Worm (Caenorhabditis elegans) whole organism, L4 larva: Measurements from ENCODE around the gene F08F3.1.

Experiments
- F10B5.3 ChIP-seq: sonication (generic microtip); optimal IDR thresholded peaks from 2 replicates; lab custom pipeline; 2016; ENCODE audit warnings: mild to moderate bottlenecking, missing genetic modification characterization, missing compliant biosample characterization
- F26F4.8 ChIP-seq: fragments of 200-800 bp; sonication (Bioruptor generic); conservative IDR thresholded peaks from 2 replicates; pipeline ENCODE4 v1.3.6; 2022; ENCODE audit warnings: missing genetic modification characterization, missing compliant biosample characterization
- F44E2.7 ChIP-seq: fragments of 200-800 bp; sonication (Bioruptor generic); IDR thresholded peaks from 2 replicates; pipeline ENCODE4 v2.1.2; 2022; ENCODE audit warnings: missing genetic modification characterization, missing compliant biosample characterization
- F49E8.2 ChIP-seq: sonication (generic microtip); optimal IDR thresholded peaks from 2 replicates; lab custom pipeline; 2016; ENCODE audit warnings: missing compliant biosample characterization, mild to moderate bottlenecking, missing genetic modification characterization, borderline replicate concordance
- T20F7.1 ChIP-seq: fragments of 200-800 bp; sonication (Bioruptor generic); optimal IDR thresholded peaks from 2 replicates; lab custom pipeline; 2018; ENCODE audit warnings: mild to moderate bottlenecking, missing genetic modification characterization, missing compliant biosample characterization
- Y48G9A.11 ChIP-seq: fragments of 200-800 bp; sonication (Bioruptor generic); IDR thresholded peaks from 2 replicates; pipeline ENCODE4 v1.3.6; 2022; ENCODE audit warnings: missing genetic modification reagents, missing genetic modification characterization, missing compliant biosample characterization
- Y75B8A.6 ChIP-seq: fragments of 200-800 bp; sonication (Bioruptor generic); IDR thresholded peaks from 2 replicates; pipeline ENCODE4 v1.3.6; 2022; ENCODE audit warnings: missing genetic modification reagents, missing genetic modification characterization, missing compliant biosample characterization
- ZK337.2 ChIP-seq: fragments of 200-800 bp; sonication (Bioruptor generic); IDR thresholded peaks from 2 replicates; pipeline ENCODE4 v1.3.6; 2022; ENCODE audit warnings: missing genetic modification reagents, missing genetic modification characterization, missing compliant biosample characterization
- ama-1 ChIP-seq: fragments of 150-350 bp; optimal IDR thresholded peaks from 2 replicates; lab custom pipeline; 2014; ENCODE audit warnings: inconsistent platforms, mixed read lengths
- ceh-20 ChIP-seq: fragments of 200-800 bp; sonication (Bioruptor generic); IDR thresholded peaks from 2 replicates; pipeline ENCODE4 v1.3.6; 2022; ENCODE audit warnings: missing genetic modification reagents, missing genetic modification characterization, missing compliant biosample characterization
- ceh-28 ChIP-seq: fragments of 150-350 bp; optimal IDR thresholded peaks from 2 replicates; lab custom pipeline; 2014; ENCODE audit warnings: missing biosample characterization, missing genetic modification reagents, missing genetic modification characterization
- ceh-32 ChIP-seq: sonication (generic microtip); optimal IDR thresholded peaks from 2 replicates; lab custom pipeline; 2016; ENCODE audit warnings: mild to moderate bottlenecking, missing genetic modification characterization, missing compliant biosample characterization; ENCODE audit not compliant: poor library complexity
- ceh-82 ChIP-seq: sonication (generic microtip); optimal IDR thresholded peaks from 2 replicates; lab custom pipeline; 2017; ENCODE audit warnings: missing biosample characterization, missing genetic modification characterization
- ces-1 ChIP-seq: fragments of 150-350 bp; sonication (generic microtip); optimal IDR thresholded peaks from 4 replicates; lab custom pipeline; 2014; ENCODE audit warnings: missing biosample characterization, missing genetic modification reagents, missing genetic modification characterization
- ctbp-1 ChIP-seq: fragments of 200-800 bp; sonication (Bioruptor generic); IDR thresholded peaks from 2 replicates; pipeline ENCODE4 v1.3.6; 2022; ENCODE audit warnings: missing genetic modification reagents, missing genetic modification characterization, missing compliant biosample characterization
- daf-16 ChIP-seq, 3 experiments: sonication (generic microtip); optimal IDR thresholded peaks; 2 replicates each; lab custom pipeline; 2016 to 2017; ENCODE audit warnings: missing genetic modification characterization in 3 of 3, missing genetic modification reagents in 3 of 3, mild to moderate bottlenecking in 2 of 3, missing compliant biosample characterization in 2 of 3, missing biosample characterization in 1 of 3, moderate library complexity in 1 of 3
- dmd-6 ChIP-seq: fragments of 200-800 bp; sonication (Bioruptor generic); IDR thresholded peaks from 2 replicates; pipeline ENCODE4 v1.3.6; 2022; ENCODE audit warnings: missing genetic modification reagents, missing genetic modification characterization, missing compliant biosample characterization
- dmd-8 ChIP-seq: fragments of 200-800 bp; sonication (Bioruptor generic); IDR thresholded peaks from 2 replicates; pipeline ENCODE4 v1.3.6; 2022; ENCODE audit warnings: missing genetic modification characterization, missing compliant biosample characterization
- dve-1 ChIP-seq: sonication (generic microtip); optimal IDR thresholded peaks from 2 replicates; lab custom pipeline; 2017; ENCODE audit warnings: antibody characterized with exemption, mild to moderate bottlenecking, missing genetic modification characterization, missing compliant biosample characterization; ENCODE audit not compliant: insufficient read depth
- egl-27 ChIP-seq: sonication (generic microtip); optimal IDR thresholded peaks from 3 replicates; lab custom pipeline; 2017; ENCODE audit warnings: missing biosample characterization, missing genetic modification reagents, missing genetic modification characterization
- fkh-10 ChIP-seq: fragments of 150-350 bp; optimal IDR thresholded peaks from 2 replicates; lab custom pipeline; 2014; ENCODE audit warnings: missing biosample characterization, missing genetic modification reagents, missing genetic modification characterization
- hif-1 ChIP-seq, 2 experiments: sonication (generic microtip); optimal IDR thresholded peaks; 2 replicates each; lab custom pipeline; 2016 to 2017; ENCODE audit warnings: missing compliant biosample characterization in 2 of 2, missing genetic modification characterization in 2 of 2, missing genetic modification reagents in 2 of 2, missing genotype in 2 of 2, mild to moderate bottlenecking in 1 of 2
- hlh-11 ChIP-seq: fragments of 200-800 bp; sonication (Bioruptor generic); optimal IDR thresholded peaks from 2 replicates; lab custom pipeline; 2018; ENCODE audit warnings: mild to moderate bottlenecking, missing genetic modification characterization, missing compliant biosample characterization
- hmg-1.1 ChIP-seq: fragments of 200-800 bp; sonication (Bioruptor generic); IDR thresholded peaks from 2 replicates; pipeline ENCODE4 v1.3.6; 2022; ENCODE audit warnings: missing genetic modification reagents, missing genetic modification characterization, missing compliant biosample characterization
- jun-1 ChIP-seq: fragments of 150-350 bp; optimal IDR thresholded peaks from 2 replicates; lab custom pipeline; 2014; ENCODE audit warnings: missing biosample characterization, missing genetic modification reagents, missing genetic modification characterization
- lin-13 ChIP-seq: fragments of 150-350 bp; optimal IDR thresholded peaks from 2 replicates; lab custom pipeline; 2014; ENCODE audit warnings: missing biosample characterization, missing genetic modification reagents, missing genetic modification characterization
- lin-38 ChIP-seq: fragments of 200-800 bp; sonication (Bioruptor generic); IDR thresholded peaks from 2 replicates; pipeline ENCODE4 v1.3.6; 2022; ENCODE audit warnings: missing genetic modification reagents, missing genetic modification characterization, missing compliant biosample characterization
- lir-3 ChIP-seq: sonication (generic microtip); optimal IDR thresholded peaks from 2 replicates; lab custom pipeline; 2016; ENCODE audit warnings: mild to moderate bottlenecking, missing genetic modification characterization, missing compliant biosample characterization
- madf-5 ChIP-seq, 2 experiments: fragments of 200-800 bp; sonication (Bioruptor generic); IDR thresholded peaks; 2 replicates each; pipeline ENCODE4 v1.3.6; 2022; ENCODE audit warnings: missing compliant biosample characterization in 2 of 2, missing genetic modification characterization in 2 of 2
- madf-9 ChIP-seq: fragments of 200-800 bp; sonication (Bioruptor generic); conservative IDR thresholded peaks from 2 replicates; pipeline ENCODE4 v1.3.6; 2022; ENCODE audit warnings: missing genetic modification reagents, missing genetic modification characterization, missing compliant biosample characterization
- mdl-1 ChIP-seq, 2 experiments: fragments of 150-350 bp in 1 of 2; sonication (generic microtip) in 1 of 2; optimal IDR thresholded peaks; 2 replicates each; lab custom pipeline; 2014 to 2017; ENCODE audit warnings: missing biosample characterization in 2 of 2, missing genetic modification characterization in 2 of 2
- mdt-29 ChIP-seq: fragments of 200-800 bp; sonication (Bioruptor generic); IDR thresholded peaks from 2 replicates; pipeline ENCODE4 v1.3.6; 2022; ENCODE audit warnings: missing genetic modification reagents, missing genetic modification characterization, missing compliant biosample characterization
- mep-1 ChIP-seq: fragments of 150-350 bp; sonication (generic microtip); optimal IDR thresholded peaks from 3 replicates; lab custom pipeline; 2014; ENCODE audit warnings: missing biosample characterization, missing genetic modification characterization
- mxl-2 ChIP-seq: fragments of 200-800 bp; sonication (Bioruptor generic); conservative IDR thresholded peaks from 2 replicates; pipeline ENCODE4 v1.3.6; 2022; ENCODE audit warnings: missing genetic modification reagents, missing genetic modification characterization, missing compliant biosample characterization
- mxl-3 ChIP-seq: fragments of 200-800 bp; sonication (Bioruptor generic); optimal IDR thresholded peaks from 2 replicates; lab custom pipeline; 2018; ENCODE audit warnings: mild to moderate bottlenecking, missing genetic modification characterization, missing compliant biosample characterization
- nhr-102 ChIP-seq: sonication (generic microtip); optimal IDR thresholded peaks from 2 replicates; lab custom pipeline; 2016; ENCODE audit warnings: mild to moderate bottlenecking, missing genetic modification characterization, moderate library complexity, missing compliant biosample characterization
- nhr-28 ChIP-seq: fragments of 150-350 bp; optimal IDR thresholded peaks from 2 replicates; lab custom pipeline; 2014; ENCODE audit warnings: missing biosample characterization, missing genetic modification characterization
- nhr-77 ChIP-seq: fragments of 150-350 bp; optimal IDR thresholded peaks from 2 replicates; lab custom pipeline; 2014; ENCODE audit warnings: missing biosample characterization, missing genetic modification characterization
- php-3 ChIP-seq: fragments of 200-800 bp; sonication (Bioruptor generic); IDR thresholded peaks from 2 replicates; pipeline ENCODE4 v1.3.6; 2022; ENCODE audit warnings: missing genetic modification reagents, missing genetic modification characterization, missing compliant biosample characterization
- pqm-1 ChIP-seq: sonication (generic microtip); optimal IDR thresholded peaks from 2 replicates; lab custom pipeline; 2017; ENCODE audit warnings: missing biosample characterization, missing genetic modification characterization
- sdz-12 ChIP-seq: fragments of 200-800 bp; sonication (Bioruptor generic); optimal IDR thresholded peaks from 2 replicates; lab custom pipeline; 2018; ENCODE audit warnings: mild to moderate bottlenecking, missing genetic modification characterization, missing compliant biosample characterization
- set-16 ChIP-seq: fragments of 200-800 bp; sonication (Bioruptor generic); IDR thresholded peaks from 2 replicates; pipeline ENCODE4 v1.3.6; 2022; ENCODE audit warnings: missing genetic modification reagents, missing genetic modification characterization, missing compliant biosample characterization
- spr-3 ChIP-seq: fragments of 200-800 bp; sonication (Bioruptor generic); optimal IDR thresholded peaks from 2 replicates; lab custom pipeline; 2018; ENCODE audit warnings: mild to moderate bottlenecking, missing genetic modification characterization, missing compliant biosample characterization
- unc-39 ChIP-seq: sonication (generic microtip); optimal IDR thresholded peaks from 2 replicates; lab custom pipeline; 2017; ENCODE audit warnings: missing biosample characterization, missing genetic modification characterization
- vab-7 ChIP-seq: fragments of 200-800 bp; sonication (Bioruptor generic); IDR thresholded peaks from 2 replicates; pipeline ENCODE4 v1.3.6; 2022; ENCODE audit warnings: missing genetic modification reagents, missing genetic modification characterization, missing compliant biosample characterization
- zag-1 ChIP-seq: fragments of 150-350 bp; optimal IDR thresholded peaks from 2 replicates; lab custom pipeline; 2014; ENCODE audit warnings: missing biosample characterization, missing genetic modification characterization
- zip-2 ChIP-seq: fragments of 150-350 bp; optimal IDR thresholded peaks from 2 replicates; lab custom pipeline; 2014; ENCODE audit warnings: missing biosample characterization, missing genetic modification characterization
- ztf-11 ChIP-seq: fragments of 150-350 bp; optimal IDR thresholded peaks from 2 replicates; lab custom pipeline; 2014; ENCODE audit warnings: missing biosample characterization, missing genetic modification characterization

Gene F08F3.1

ce11 chrV:5488766-5489165 lies 42.8 kb downstream of the F08F3.1 start, which contains the start of gene grl-18:
Gene grl-18 (minus strand): TSS chrV:5488866.
- no peak for TF ChIP-seq dve-1 (tag; lab: Kevin White, UChicago)
- no peak for TF ChIP-seq ceh-28 (tag; lab: Kevin White, UChicago)
- TF ChIP-seq spr-3 (GFP tag; lab: Kevin White, UChicago): no peak
- no peak for TF ChIP-seq ctbp-1 (GFP tag; lab: Robert Waterston, UW)
- TF ChIP-seq F26F4.8: no peak
- TF ChIP-seq unc-39 (tag; lab: Kevin White, UChicago): no peak
- no peak for TF ChIP-seq T20F7.1
- TF ChIP-seq ama-1 (lab: Kevin White, UChicago): no peak
- no peak for TF ChIP-seq F44E2.7
- no peak for TF ChIP-seq ceh-32 (tag; lab: Kevin White, UChicago)
- TF ChIP-seq vab-7 (GFP tag; lab: Robert Waterston, UW): no peak

- TF ChIP-seq daf-16 (GFP tag; optimal IDR thresholded peaks at IDR 0.05; lab: Kevin White, UChicago) (no peak), daf-16 (tag; optimal IDR thresholded peaks at IDR 0.05; lab: Kevin White, UChicago) (peak; percentile 84), fkh-10 (GFP tag; lab: Kevin White, UChicago) (no peak), zip-2 (no peak), php-3 (GFP tag; lab: Robert Waterston, UW) (0 out of 2 replicates have a peak, but pooled peaks have one; percentile 51), T20F7.1 (no peak), lir-3 (tag; lab: Kevin White, UChicago) (no peak), dmd-6 (GFP tag; lab: Robert Waterston, UW) (no peak; the same call in 1 of the 2 replicates), mep-1 (tag; lab: Kevin White, UChicago) (no peak), mdt-29 (GFP tag; lab: Robert Waterston, UW) (no peak), ZK337.2 (GFP tag; lab: Robert Waterston, UW) (no peak), hmg-1.1 (GFP tag; lab: Robert Waterston, UW) (no peak), ztf-11 (no peak), ctbp-1 (GFP tag; lab: Robert Waterston, UW) (no peak), nhr-77 (tag; lab: Kevin White, UChicago) (no peak), jun-1 (tag; lab: Kevin White, UChicago) (no peak), madf-9 (GFP tag; lab: Robert Waterston, UW) (no peak), F49E8.2 (tag; lab: Kevin White, UChicago) (no peak), Y48G9A.11 (GFP tag; lab: Robert Waterston, UW) (no peak), mxl-3 (GFP tag; lab: Kevin White, UChicago) (peak; percentile 57), F10B5.3 (tag; lab: Kevin White, UChicago) (no peak), mdl-1 (tag; optimal IDR thresholded peaks at IDR 0.05; lab: Kevin White, UChicago) (peak in 1 of 2 experiments; percentile 64), ceh-28 (tag; lab: Kevin White, UChicago) (no peak), F44E2.7 (no peak), pqm-1 (tag; lab: Kevin White, UChicago) (peak; percentile 94), sdz-12 (no peak), lin-38 (GFP tag; lab: Robert Waterston, UW) (no peak), hif-1 (tag; optimal IDR thresholded peaks at IDR 0.05; lab: Kevin White, UChicago) (no peak), nhr-28 (peak; percentile 66), Y75B8A.6 (no peak), ces-1 (no peak)
Observed at ce11 chrV:5490205-5490604, 44.3 kb downstream of the F08F3.1 start, which contains the start of gene T05C3.6. Gene T05C3.6 (plus strand): TSS chrV:5490445.

ce11 chrV:5493447-5493846 lies 47.5 kb downstream of the F08F3.1 start, which contains the start of gene T05C3.2:
Gene T05C3.2 (plus strand): TSS chrV:5493747.
- TF ChIP-seq lin-13 (GFP tag; lab: Kevin White, UChicago): no peak
- TF ChIP-seq mxl-2 (GFP tag; lab: Robert Waterston, UW): no peak
- TF ChIP-seq mxl-3 (GFP tag; lab: Kevin White, UChicago): no peak
- TF ChIP-seq dve-1 (tag; lab: Kevin White, UChicago): no peak
- no peak for TF ChIP-seq egl-27 (tag; lab: Kevin White, UChicago)
- TF ChIP-seq dmd-8 (GFP tag; lab: Robert Waterston, UW): no peak
- TF ChIP-seq hlh-11 (tag; lab: Kevin White, UChicago): no peak
- no peak for TF ChIP-seq nhr-102
- TF ChIP-seq madf-5 (GFP tag; IDR thresholded peaks at IDR 0.05; lab: Robert Waterston, UW): no peak
- no peak for TF ChIP-seq set-16
- no peak for TF ChIP-seq ceh-82 (tag; lab: Kevin White, UChicago)
- no peak for TF ChIP-seq ctbp-1 (GFP tag; lab: Robert Waterston, UW)
- TF ChIP-seq ceh-28 (tag; lab: Kevin White, UChicago): no peak
- TF ChIP-seq zag-1: no peak
- TF ChIP-seq ZK337.2 (GFP tag; lab: Robert Waterston, UW): no peak
- no peak for TF ChIP-seq ceh-20 (GFP tag; lab: Robert Waterston, UW)
